Fruit fly (Drosophila melanogaster) whole organism, embryonic: Measurements from ENCODE around the gene CG1309.

Experiments
- ATbp ChIP-seq: fragments of 200-800 bp; sonication (Bioruptor generic); optimal IDR thresholded peaks from 2 replicates; lab custom pipeline; 2017; ENCODE audit warnings: missing biosample characterization, mild to moderate bottlenecking, missing genetic modification characterization, missing genetic modification reagents
- Blimp-1 ChIP-seq: fragments of 200-800 bp; sonication (Bioruptor generic); optimal IDR thresholded peaks from 3 replicates; lab custom pipeline; 2018; ENCODE audit warnings: missing biosample characterization, missing genetic modification characterization, mild to moderate bottlenecking, moderate library complexity, missing genetic modification reagents
- CG10979 ChIP-seq: fragments of 200-800 bp; sonication (Bioruptor generic); optimal IDR thresholded peaks from 2 replicates; lab custom pipeline; 2018; ENCODE audit warnings: missing biosample characterization, mild to moderate bottlenecking, missing genetic modification characterization, moderate library complexity
- CG11696 ChIP-seq: fragments of 200-800 bp; sonication (Bioruptor generic); IDR thresholded peaks from 2 replicates; pipeline ENCODE4 v1.3.6; 2022; ENCODE audit warnings: missing biosample characterization, missing genetic modification characterization
- CG12769 ChIP-seq: fragments of 200-800 bp; sonication (Bioruptor generic); optimal IDR thresholded peaks from 2 replicates; lab custom pipeline; 2019; ENCODE audit warnings: missing biosample characterization, mild to moderate bottlenecking, missing genetic modification characterization, moderate library complexity
- CG17361 ChIP-seq: fragments of 200-800 bp; sonication (Bioruptor generic); IDR thresholded peaks from 3 replicates; pipeline ENCODE4 v1.3.6; 2022; ENCODE audit warnings: missing biosample characterization, missing genetic modification characterization
- CG31441 ChIP-seq: fragments of 200-800 bp; sonication (Bioruptor generic); IDR thresholded peaks from 2 replicates; pipeline ENCODE4 v1.3.6; 2022; ENCODE audit warnings: missing biosample characterization, missing genetic modification characterization
- CG34422 ChIP-seq: fragments of 200-800 bp; sonication (Bioruptor generic); IDR thresholded peaks from 3 replicates; pipeline ENCODE4 v1.3.6; 2022; ENCODE audit warnings: missing biosample characterization, missing genetic modification characterization
- CG4424 ChIP-seq: fragments of 200-800 bp; sonication (Bioruptor generic); optimal IDR thresholded peaks from 3 replicates; lab custom pipeline; 2016; ENCODE audit warnings: missing biosample characterization, missing genetic modification characterization
- CG6272 ChIP-seq: fragments of 200-800 bp; sonication (Bioruptor generic); IDR thresholded peaks from 2 replicates; pipeline ENCODE4 v1.3.6; 2022; ENCODE audit warnings: missing biosample characterization, missing genetic modification characterization
- CG8765 ChIP-seq: fragments of 200-800 bp; sonication (Bioruptor generic); IDR thresholded peaks from 2 replicates; pipeline ENCODE4 v1.3.6; 2022; ENCODE audit warnings: missing biosample characterization, missing genetic modification characterization
- Dad ChIP-seq: fragments of 200-800 bp; sonication (Bioruptor generic); optimal IDR thresholded peaks from 3 replicates; lab custom pipeline; 2016; ENCODE audit warnings: missing biosample characterization, missing genetic modification characterization
- Deaf1 ChIP-seq: fragments of 200-800 bp; optimal IDR thresholded peaks from 3 replicates; lab custom pipeline; 2019; ENCODE audit warnings: missing biosample characterization, mild to moderate bottlenecking, missing genetic modification characterization, moderate library complexity
- Hr78 ChIP-seq, 2 experiments: fragments of 200-800 bp in 1 of 2; fragments of >200 bp in 1 of 2; sonication (Bioruptor generic) in 1 of 2; optimal IDR thresholded peaks; 2 replicates each; lab custom pipeline; 2017 to 2019; ENCODE audit warnings: missing biosample characterization in 2 of 2, missing genetic modification characterization in 2 of 2, mild to moderate bottlenecking in 1 of 2, moderate library complexity in 1 of 2
- Lhr ChIP-seq: fragments of 200-800 bp; sonication (Bioruptor generic); optimal IDR thresholded peaks from 3 replicates; lab custom pipeline; 2017; ENCODE audit warnings: mild to moderate bottlenecking, missing biosample characterization, missing genetic modification reagents, missing genetic modification characterization
- Mrtf ChIP-seq: fragments of 200-800 bp; sonication (Bioruptor generic); IDR thresholded peaks from 3 replicates; pipeline ENCODE4 v1.3.6; 2022; ENCODE audit warnings: missing biosample characterization, missing genetic modification characterization
- Oaz ChIP-seq: fragments of 200-800 bp; sonication (Bioruptor generic); IDR thresholded peaks from 2 replicates; pipeline ENCODE4 v1.3.6; 2022; ENCODE audit warnings: missing biosample characterization, missing genetic modification characterization
- Pdp1 ChIP-seq, 2 experiments: fragments of 200-800 bp; sonication (Bioruptor generic); optimal IDR thresholded peaks; 3 replicates each; lab custom pipeline; 2016; ENCODE audit warnings: missing biosample characterization in 2 of 2, missing genetic modification characterization in 2 of 2, mild to moderate bottlenecking in 1 of 2, moderate library complexity in 1 of 2
- bbx ChIP-seq: fragments of 200-800 bp; sonication (Bioruptor generic); IDR thresholded peaks from 2 replicates; pipeline ENCODE4 v1.3.6; 2022; ENCODE audit warnings: missing biosample characterization, missing genetic modification characterization; ENCODE audit not compliant: partially characterized antibody
- ci ChIP-seq: fragments of 200-800 bp; sonication (Bioruptor generic); IDR thresholded peaks from 3 replicates; pipeline ENCODE4 v1.3.6; 2022; ENCODE audit warnings: missing biosample characterization, missing genetic modification characterization
- da ChIP-seq: fragments of 200-800 bp; sonication (Bioruptor generic); optimal IDR thresholded peaks from 2 replicates; lab custom pipeline; 2016; ENCODE audit warnings: missing biosample characterization, missing genetic modification characterization
- dati ChIP-seq: fragments of 200-800 bp; sonication (Bioruptor generic); IDR thresholded peaks from 2 replicates; pipeline ENCODE4 v1.3.6; 2022; ENCODE audit warnings: missing biosample characterization, missing genetic modification characterization
- dmrt99B ChIP-seq: fragments of 200-800 bp; sonication (Bioruptor generic); optimal IDR thresholded peaks from 2 replicates; lab custom pipeline; 2018; ENCODE audit warnings: missing biosample characterization, mild to moderate bottlenecking, missing genetic modification characterization, moderate library complexity
- gcm2 ChIP-seq: fragments of 200-800 bp; sonication (Bioruptor generic); optimal IDR thresholded peaks from 2 replicates; lab custom pipeline; 2016; ENCODE audit warnings: missing biosample characterization, missing genetic modification characterization
- gem ChIP-seq: fragments of 200-800 bp; sonication (Bioruptor generic); optimal IDR thresholded peaks from 2 replicates; lab custom pipeline; 2019; ENCODE audit warnings: missing biosample characterization, mild to moderate bottlenecking, missing genetic modification characterization, moderate library complexity
- grau ChIP-seq: fragments of 200-800 bp; optimal IDR thresholded peaks from 3 replicates; lab custom pipeline; 2019; ENCODE audit warnings: missing biosample characterization, mild to moderate bottlenecking, missing genetic modification characterization, moderate library complexity
- gsb-n ChIP-seq: fragments of 200-800 bp; sonication (Bioruptor generic); optimal IDR thresholded peaks from 3 replicates; lab custom pipeline; 2018; ENCODE audit warnings: missing biosample characterization, mild to moderate bottlenecking, missing genetic modification characterization
- hb ChIP-seq: fragments of 200-800 bp; sonication (Bioruptor generic); IDR thresholded peaks from 3 replicates; pipeline ENCODE4 v1.3.6; 2022; ENCODE audit warnings: missing biosample characterization, missing genetic modification characterization; ENCODE audit not compliant: partially characterized antibody
- hbn ChIP-seq: fragments of 200-800 bp; sonication (Bioruptor generic); IDR thresholded peaks from 2 replicates; pipeline ENCODE4 v1.3.6; 2022; ENCODE audit warnings: missing biosample characterization, missing genetic modification characterization; ENCODE audit not compliant: partially characterized antibody
- kni ChIP-seq: fragments of 200-800 bp; sonication (Bioruptor generic); optimal IDR thresholded peaks from 3 replicates; lab custom pipeline; 2017; ENCODE audit warnings: mild to moderate bottlenecking, missing biosample characterization, missing genetic modification reagents, missing genetic modification characterization
- lbe ChIP-seq: fragments of 200-800 bp; sonication (Bioruptor generic); optimal IDR thresholded peaks from 2 replicates; lab custom pipeline; 2016; ENCODE audit warnings: missing biosample characterization, mild to moderate bottlenecking, missing genetic modification characterization
- nau ChIP-seq: fragments of 200-800 bp; sonication (Bioruptor generic); optimal IDR thresholded peaks from 3 replicates; lab custom pipeline; 2017; ENCODE audit warnings: missing biosample characterization, mild to moderate bottlenecking, missing genetic modification characterization, missing genetic modification reagents
- oc ChIP-seq: fragments of 200-800 bp; sonication (Bioruptor generic); optimal IDR thresholded peaks from 2 replicates; lab custom pipeline; 2018; ENCODE audit warnings: missing biosample characterization, mild to moderate bottlenecking, missing genetic modification characterization, moderate library complexity
- org-1 ChIP-seq: fragments of 200-800 bp; sonication (Bioruptor generic); optimal IDR thresholded peaks from 2 replicates; lab custom pipeline; 2017; ENCODE audit warnings: missing biosample characterization, missing genetic modification characterization
- pan ChIP-seq, 4 experiments: fragments of >200 bp in 3 of 4; fragments of 200-800 bp in 1 of 4; sonication (Bioruptor generic) in 1 of 4; optimal IDR thresholded peaks in 3 of 4; IDR thresholded peaks in 1 of 4; 2 replicates each; pipeline versions ENCODE4 v1.3.6 to Lab custom; 2017 to 2022; ENCODE audit warnings: missing biosample characterization in 2 of 4, missing genetic modification characterization in 2 of 4, mixed read lengths in 1 of 4
- psq ChIP-seq: fragments of 200-800 bp; sonication (Bioruptor generic); optimal IDR thresholded peaks from 2 replicates; lab custom pipeline; 2017; ENCODE audit warnings: missing biosample characterization, missing genetic modification characterization
- sd ChIP-seq: fragments of 200-800 bp; sonication (Bioruptor generic); optimal IDR thresholded peaks from 3 replicates; lab custom pipeline; 2018; ENCODE audit warnings: missing biosample characterization, mild to moderate bottlenecking, missing genetic modification characterization, moderate library complexity
- sens ChIP-seq: fragments of 200-800 bp; sonication (Bioruptor generic); peaks from one replicate; lab custom pipeline; 2016; ENCODE audit warnings: missing biosample characterization, missing genetic modification characterization
- sisA ChIP-seq: fragments of 200-800 bp; sonication (Bioruptor generic); IDR thresholded peaks from 2 replicates; pipeline ENCODE4 v1.3.6; 2022; ENCODE audit warnings: missing biosample characterization, missing genetic modification characterization
- trem ChIP-seq: fragments of 200-800 bp; optimal IDR thresholded peaks from 3 replicates; lab custom pipeline; 2019; ENCODE audit warnings: missing biosample characterization, mild to moderate bottlenecking, missing genetic modification characterization, moderate library complexity
- unpg ChIP-seq: fragments of 200-800 bp; sonication (Bioruptor generic); optimal IDR thresholded peaks from 3 replicates; lab custom pipeline; 2018; ENCODE audit warnings: missing biosample characterization, mild to moderate bottlenecking, missing genetic modification characterization, moderate library complexity
- vfl ChIP-seq: fragments of 200-800 bp; sonication (Bioruptor generic); optimal IDR thresholded peaks from 2 replicates; lab custom pipeline; 2016; ENCODE audit warnings: missing biosample characterization, missing genetic modification characterization
- vnd ChIP-seq: fragments of 200-800 bp; sonication (Bioruptor generic); IDR thresholded peaks from 3 replicates; pipeline ENCODE4 v1.3.6; 2022; ENCODE audit warnings: missing biosample characterization, missing genetic modification characterization; ENCODE audit not compliant: partially characterized antibody
- vvl ChIP-seq: fragments of 200-800 bp; sonication (Bioruptor generic); IDR thresholded peaks from 2 replicates; pipeline ENCODE4 v1.3.6; 2022; ENCODE audit warnings: missing biosample characterization, missing genetic modification characterization

Gene CG1309

dm6 chr3L:4304244-4304959 lies 45.2 kb downstream of the CG1309 start (continued):
- TF ChIP-seq CG4424 (GFP tag; lab: Kevin White, UChicago) (no peak), CG17361 (GFP tag; lab: Robert Waterston, UW) (no peak), Blimp-1 (GFP tag; lab: Kevin White, UChicago) (peak; percentile 96), gem (tag; lab: Kevin White, UChicago) (peak; percentile 16), CG34422 (GFP tag; lab: Robert Waterston, UW) (no peak), psq (GFP tag; lab: Kevin White, UChicago) (no peak), hbn (no peak)

DNA sequence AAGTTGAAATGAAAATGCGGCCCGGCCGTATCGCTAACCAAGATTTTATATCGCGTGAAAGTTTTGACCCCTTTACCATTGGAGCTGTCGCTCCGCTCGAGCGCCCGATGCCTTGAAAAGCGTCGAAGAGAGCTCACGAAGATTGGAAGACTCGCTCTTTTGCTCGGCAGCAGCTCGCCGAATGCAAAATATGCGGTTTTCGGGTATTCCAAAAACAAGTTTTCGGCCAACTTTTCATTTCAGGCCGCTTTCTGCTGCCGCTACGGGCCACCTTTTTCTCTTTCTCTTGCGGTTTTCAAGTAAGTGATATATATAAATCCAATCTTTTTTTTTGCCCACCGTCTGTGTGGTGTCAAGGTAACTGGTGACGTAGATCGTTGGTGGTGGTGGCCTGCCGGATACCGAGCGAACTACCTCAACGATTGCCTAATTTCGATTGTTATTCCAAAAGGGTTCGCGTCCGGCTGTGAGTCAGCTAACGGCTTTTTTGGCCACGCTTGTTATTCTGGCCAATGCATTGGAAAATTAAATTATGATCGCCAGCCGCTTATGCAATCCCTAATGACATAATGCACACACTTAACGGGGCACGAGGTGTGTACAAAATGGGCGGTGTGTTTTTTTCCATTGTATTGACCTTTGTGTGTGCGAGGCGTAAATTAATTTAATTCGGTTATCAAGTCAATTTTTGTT lies 48.6 kb downstream of the CG1309 start, which contains the start of gene dyl:
Gene dyl (minus strand): TSS at position 28 of the 693 bp plus-strand sequence.
- TF ChIP-seq gcm2 (GFP tag; lab: Kevin White, UChicago) (no peak), CG31441 (GFP tag; lab: Robert Waterston, UW) (no peak), hb (GFP tag; lab: Robert Waterston, UW) (no peak), CG12769 (tag; lab: Kevin White, UChicago) (peak; percentile 9), Deaf1 (tag; lab: Kevin White, UChicago) (peak; percentile 86), vvl (GFP tag; lab: Robert Waterston, UW) (peak; percentile 55; the same call in 1 of the 2 replicates), Blimp-1 (GFP tag; lab: Kevin White, UChicago) (peak; percentile 78), kni (GFP tag; lab: Kevin White, UChicago) (peak; percentile 86), trem (tag; lab: Kevin White, UChicago) (no peak), dati (GFP tag; lab: Robert Waterston, UW) (no peak), Lhr (GFP tag; lab: Kevin White, UChicago) (no peak), vnd (GFP tag; lab: Robert Waterston, UW) (no peak), oc (tag; lab: Kevin White, UChicago) (peak; percentile 68), CG10979 (tag; lab: Kevin White, UChicago) (no peak), CG6272 (GFP tag; lab: Robert Waterston, UW) (no peak), CG8765 (GFP tag; lab: Robert Waterston, UW) (no peak), Dad (GFP tag; lab: Kevin White, UChicago) (no peak), sd (tag; lab: Kevin White, UChicago) (peak; percentile 33), Pdp1 (GFP tag; optimal IDR thresholded peaks at IDR 0.05; lab: Kevin White, UChicago) (peak in 1 of 2 experiments; percentile 88), bbx (GFP tag; lab: Robert Waterston, UW) (0 out of 2 replicates have a peak, but pooled peaks have one; percentile 3), Hr78 (GFP tag; optimal IDR thresholded peaks at IDR 0.05; lab: Kevin White, UChicago) (peak in 1 of 2 experiments; percentile 68), Oaz (GFP tag; lab: Robert Waterston, UW) (no peak), gsb-n (tag; lab: Kevin White, UChicago) (peak; percentile 13), CG11696 (GFP tag; lab: Robert Waterston, UW) (no peak), org-1 (GFP tag; lab: Kevin White, UChicago) (no peak)

- TF ChIP-seq nau (no peak), da (GFP tag; lab: Kevin White, UChicago) (no peak), sisA (GFP tag; lab: Robert Waterston, UW) (peak; percentile 16; the same call in 1 of the 2 replicates), Mrtf (GFP tag; lab: Robert Waterston, UW) (no peak), dmrt99B (tag; lab: Kevin White, UChicago) (peak; percentile 1), ATbp (GFP tag; lab: Kevin White, UChicago) (peak; percentile 21), vvl (GFP tag; lab: Robert Waterston, UW) (peak; percentile 34; the same call in 1 of the 2 replicates), vfl (no peak), sens (GFP tag; lab: Kevin White, UChicago) (peak; percentile 61), unpg (GFP tag; lab: Kevin White, UChicago) (peak; percentile 5), grau (tag; lab: Kevin White, UChicago) (no peak), pan (optimal IDR thresholded peaks at IDR 0.05; lab: Kevin White, UChicago) (no peak), pan (GFP tag; optimal IDR thresholded peaks at IDR 0.05 in 1 of 2, IDR thresholded peaks at IDR 0.05 in 1 of 2) (peak in 1 of 2 experiments; percentile 8), ci (0 out of 3 replicates have a peak, but pooled peaks have one; percentile 31), lbe (GFP tag; lab: Kevin White, UChicago) (no peak)
These were observed 51.4 kb downstream of the CG1309 start for dm6 chr3L:4310604-4311003.
